Fruit fly (Drosophila melanogaster) whole organism: ENCODE data around the gene nAChRbeta3.

Source experiments
- CG8478 ChIP-seq: fragments of >200 bp; optimal IDR thresholded peaks from 2 replicates; lab custom pipeline; 2018; ENCODE audit warnings: inconsistent platforms
- usp ChIP-seq: fragments of >200 bp; optimal IDR thresholded peaks from 2 replicates; lab custom pipeline; 2017; ENCODE audit warnings: missing biosample characterization, missing genetic modification characterization, mixed read lengths

dm6 chr2L:496841-497240 lies 48.1 kb upstream of the nAChRbeta3 start:
- TF ChIP-seq CG8478 (lab: Kevin White, UChicago) (no peak), usp (GFP tag; lab: Kevin White, UChicago) (no peak)
